Fruit fly (Drosophila melanogaster): ENCODE data around the gene CG18528.

The CG18528 gene

dm6 chr3R:24320342-24320711, 39.6 kb downstream of the CG18528 start:
- TF ChIP-seq CG7045 (GFP tag; optimal IDR thresholded peaks at IDR 0.05) (no peak), cnc (optimal IDR thresholded peaks at IDR 0.05) (no peak), Hr96 (GFP tag; optimal IDR thresholded peaks at IDR 0.05) (no peak), ovo (GFP tag; optimal IDR thresholded peaks at IDR 0.05) (no peak), CG1620 (GFP tag; optimal IDR thresholded peaks at IDR 0.05) (no peak), CG14711 (tag; optimal IDR thresholded peaks at IDR 0.05) (no peak), bab1 (GFP tag; optimal IDR thresholded peaks at IDR 0.05) (no peak), CG12768 (GFP tag; optimal IDR thresholded peaks at IDR 0.05) (peak; percentile 5), CG7101 (tag; optimal IDR thresholded peaks at IDR 0.05) (no peak), cic (GFP tag; optimal IDR thresholded peaks at IDR 0.05) (no peak), toe (GFP tag; optimal IDR thresholded peaks at IDR 0.05) (no peak), Mnt (GFP tag; optimal IDR thresholded peaks at IDR 0.05) (peak; percentile 42), kay (GFP tag; ENCODE audit: borderline replicate concordance) (no peak)

- TF ChIP-seq tj (GFP tag; optimal IDR thresholded peaks at IDR 0.05): peak; percentile 58
- no peak for TF ChIP-seq CG5204 (GFP tag; optimal IDR thresholded peaks at IDR 0.05)
- TF ChIP-seq CG14711 (tag; optimal IDR thresholded peaks at IDR 0.05): no peak
- peak; percentile 70 for TF ChIP-seq Mnt (GFP tag; optimal IDR thresholded peaks at IDR 0.05)
- peak; percentile 97 for TF ChIP-seq kay (GFP tag; ENCODE audit: borderline replicate concordance)
- TF ChIP-seq bab1 (GFP tag; optimal IDR thresholded peaks at IDR 0.05): no peak
- no peak for TF ChIP-seq toe (GFP tag; optimal IDR thresholded peaks at IDR 0.05)
- TF ChIP-seq CG12768 (GFP tag; optimal IDR thresholded peaks at IDR 0.05): peak; percentile 39
Observed at dm6 chr3R:24319632-24320341, 40.2 kb downstream of the CG18528 start.

dm6 chr3R:24319083-24319381, 40.9 kb downstream of the CG18528 start:
- TF ChIP-seq cic (GFP tag; optimal IDR thresholded peaks at IDR 0.05) (no peak), CG1620 (GFP tag; optimal IDR thresholded peaks at IDR 0.05) (no peak), Crg-1 (GFP tag; optimal IDR thresholded peaks at IDR 0.05) (no peak), CG14711 (tag; optimal IDR thresholded peaks at IDR 0.05) (no peak), CG12768 (GFP tag; optimal IDR thresholded peaks at IDR 0.05) (no peak), CG7101 (tag; optimal IDR thresholded peaks at IDR 0.05) (no peak), Hr96 (GFP tag; optimal IDR thresholded peaks at IDR 0.05) (no peak), toe (GFP tag; optimal IDR thresholded peaks at IDR 0.05) (no peak), Mnt (GFP tag; optimal IDR thresholded peaks at IDR 0.05) (no peak), CG7045 (GFP tag; optimal IDR thresholded peaks at IDR 0.05) (no peak), kay (GFP tag; ENCODE audit: borderline replicate concordance) (no peak), pad (GFP tag; optimal IDR thresholded peaks at IDR 0.05) (no peak), bab1 (GFP tag; optimal IDR thresholded peaks at IDR 0.05) (no peak), Clk (GFP tag; optimal IDR thresholded peaks at IDR 0.05) (no peak), tj (GFP tag; optimal IDR thresholded peaks at IDR 0.05) (no peak), ovo (GFP tag; optimal IDR thresholded peaks at IDR 0.05) (no peak), cnc (optimal IDR thresholded peaks at IDR 0.05) (no peak)

dm6 chr3R:24318217-24319082, 41.5 kb downstream of the CG18528 start, which contains the start of the genes Nab2 and BRWD3:
Gene Nab2 (minus strand): TSS chr3R:24318419.
Gene BRWD3 (plus strand): TSS chr3R:24319000.
- TF ChIP-seq CG12768 (GFP tag; optimal IDR thresholded peaks at IDR 0.05) (peak; percentile 37), cnc (optimal IDR thresholded peaks at IDR 0.05) (no peak), pad (GFP tag; optimal IDR thresholded peaks at IDR 0.05) (no peak), CG33017 (tag; optimal IDR thresholded peaks at IDR 0.05) (no peak), ovo (GFP tag; optimal IDR thresholded peaks at IDR 0.05) (no peak), Mnt (GFP tag; optimal IDR thresholded peaks at IDR 0.05) (peak; percentile 20), kay (GFP tag; ENCODE audit: borderline replicate concordance) (peak; percentile 87), tj (GFP tag; optimal IDR thresholded peaks at IDR 0.05) (peak; percentile 43), Hr96 (GFP tag; optimal IDR thresholded peaks at IDR 0.05) (peak; percentile 9), Clk (GFP tag; optimal IDR thresholded peaks at IDR 0.05) (no peak), CG5204 (GFP tag; optimal IDR thresholded peaks at IDR 0.05) (no peak), CG14711 (tag; optimal IDR thresholded peaks at IDR 0.05) (no peak), cic (GFP tag; optimal IDR thresholded peaks at IDR 0.05) (no peak), bab1 (GFP tag; optimal IDR thresholded peaks at IDR 0.05) (peak; percentile 16), CG11617 (GFP tag; optimal IDR thresholded peaks at IDR 0.05) (peak; percentile 46), CG1620 (GFP tag; optimal IDR thresholded peaks at IDR 0.05) (peak; percentile 43), CG7045 (GFP tag; optimal IDR thresholded peaks at IDR 0.05) (peak; percentile 52), Crg-1 (GFP tag; optimal IDR thresholded peaks at IDR 0.05) (no peak), CG7101 (tag; optimal IDR thresholded peaks at IDR 0.05) (peak; percentile 62), toe (GFP tag; optimal IDR thresholded peaks at IDR 0.05) (peak; percentile 79)
